Worm (Caenorhabditis elegans) whole organism, L1 larva: ENCODE data around the gene K10B3.5.

ENCODE experiments used
- C04F5.9 ChIP-seq: sonication (generic microtip); optimal IDR thresholded peaks from 2 replicates; lab custom pipeline; 2016; ENCODE audit warnings: missing genetic modification characterization, missing compliant biosample characterization
- F16B12.6 ChIP-seq: fragments of 150-350 bp; optimal IDR thresholded peaks from 2 replicates; lab custom pipeline; 2014; ENCODE audit warnings: missing biosample characterization, missing genetic modification characterization
- Y116A8C.19 ChIP-seq: sonication (generic microtip); optimal IDR thresholded peaks from 2 replicates; lab custom pipeline; 2016; ENCODE audit warnings: missing compliant biosample characterization, missing genetic modification characterization, borderline replicate concordance
- alr-1 ChIP-seq: fragments of 200-800 bp; sonication (Bioruptor generic); optimal IDR thresholded peaks from 2 replicates; lab custom pipeline; 2018; ENCODE audit warnings: borderline replicate concordance, mild to moderate bottlenecking, missing genetic modification characterization, missing compliant biosample characterization
- ama-1 ChIP-seq: fragments of 150-350 bp; optimal IDR thresholded peaks from 2 replicates; lab custom pipeline; 2014
- ceh-63 ChIP-seq: fragments of 200-800 bp; sonication (Bioruptor generic); optimal IDR thresholded peaks from 2 replicates; lab custom pipeline; 2018; ENCODE audit warnings: mild to moderate bottlenecking, missing genetic modification characterization, missing compliant biosample characterization
- ceh-8 ChIP-seq: fragments of 200-800 bp; sonication (Bioruptor generic); optimal IDR thresholded peaks from 2 replicates; lab custom pipeline; 2018; ENCODE audit warnings: mild to moderate bottlenecking, missing genetic modification characterization, moderate library complexity, missing compliant biosample characterization
- ceh-82 ChIP-seq, 3 experiments: fragments of 150-350 bp in 1 of 3; sonication (generic microtip) in 2 of 3; optimal IDR thresholded peaks; 2 replicates each; lab custom pipeline; 2014 to 2017; ENCODE audit warnings: missing biosample characterization in 3 of 3, missing genetic modification characterization in 3 of 3
- ceh-88 ChIP-seq: fragments of 200-800 bp; sonication (Bioruptor generic); IDR thresholded peaks from 2 replicates; pipeline ENCODE4 v1.3.6; 2022; ENCODE audit warnings: missing genetic modification characterization, missing compliant biosample characterization
- ceh-90 ChIP-seq: sonication (generic microtip); optimal IDR thresholded peaks from 2 replicates; lab custom pipeline; 2016; ENCODE audit warnings: missing genetic modification characterization, missing compliant biosample characterization
- dpl-1 ChIP-seq, 3 experiments: fragments of 150-350 bp in 2 of 3; sonication (generic microtip) in 1 of 3; optimal IDR thresholded peaks; 2 replicates each; lab custom pipeline; 2014 to 2017; ENCODE audit warnings: missing biosample characterization in 3 of 3, missing genetic modification characterization in 3 of 3, missing genetic modification reagents in 3 of 3
- dsc-1 ChIP-seq: sonication (generic microtip); optimal IDR thresholded peaks from 2 replicates; lab custom pipeline; 2016; ENCODE audit warnings: mild to moderate bottlenecking, missing genetic modification characterization, missing compliant biosample characterization
- efl-3 ChIP-seq: fragments of 200-800 bp; sonication (Bioruptor generic); optimal IDR thresholded peaks from 2 replicates; lab custom pipeline; 2018; ENCODE audit warnings: mild to moderate bottlenecking, missing genetic modification characterization, missing compliant biosample characterization
- egl-13 ChIP-seq: sonication (generic microtip); optimal IDR thresholded peaks from 2 replicates; lab custom pipeline; 2016; ENCODE audit warnings: missing genotype, missing genetic modification reagents, missing genetic modification characterization, missing compliant biosample characterization
- elt-3 ChIP-seq, 6 experiments: fragments of 150-350 bp in 1 of 6; sonication (generic microtip); optimal IDR thresholded peaks; 2 replicates each; lab custom pipeline; 2017 to 2018; ENCODE audit warnings: missing biosample characterization in 6 of 6, missing genetic modification characterization in 6 of 6, inconsistent platforms in 1 of 6
- fos-1 ChIP-seq: fragments of 150-350 bp; optimal IDR thresholded peaks from 2 replicates; lab custom pipeline; 2014; ENCODE audit warnings: missing biosample characterization, missing genetic modification characterization
- grh-1 ChIP-seq: fragments of 200-800 bp; sonication (Bioruptor generic); IDR thresholded peaks from 2 replicates; pipeline ENCODE4 v1.3.6; 2022; ENCODE audit warnings: missing genetic modification reagents, missing genetic modification characterization, missing compliant biosample characterization
- hlh-17 ChIP-seq: fragments of 200-800 bp; sonication (Bioruptor generic); optimal IDR thresholded peaks from 2 replicates; lab custom pipeline; 2018; ENCODE audit warnings: missing genetic modification characterization, mild to moderate bottlenecking, missing compliant biosample characterization, moderate library complexity, borderline replicate concordance
- hlh-4 ChIP-seq: sonication (generic microtip); optimal IDR thresholded peaks from 2 replicates; lab custom pipeline; 2016; ENCODE audit warnings: mild to moderate bottlenecking, missing genetic modification characterization, missing compliant biosample characterization
- irx-1 ChIP-seq: sonication (generic microtip); optimal IDR thresholded peaks from 2 replicates; lab custom pipeline; 2016; ENCODE audit warnings: missing genetic modification characterization, missing compliant biosample characterization
- isw-1 ChIP-seq: fragments of 200-800 bp; sonication (Bioruptor generic); IDR thresholded peaks from 2 replicates; pipeline ENCODE4 v1.3.6; 2022; ENCODE audit warnings: missing genetic modification characterization, missing compliant biosample characterization
- jun-1 ChIP-seq: fragments of 150-350 bp; optimal IDR thresholded peaks from 2 replicates; lab custom pipeline; 2014; ENCODE audit warnings: missing biosample characterization, missing genetic modification reagents, missing genetic modification characterization
- lin-15B ChIP-seq: fragments of 150-350 bp; sonication (generic microtip); optimal IDR thresholded peaks from 3 replicates; lab custom pipeline; 2014; ENCODE audit warnings: missing biosample characterization, missing genetic modification characterization
- lin-39 ChIP-seq: fragments of 150-350 bp; optimal IDR thresholded peaks from 2 replicates; lab custom pipeline; 2014; ENCODE audit warnings: missing biosample characterization, missing genetic modification reagents, missing genetic modification characterization
- lir-3 ChIP-seq: sonication (generic microtip); optimal IDR thresholded peaks from 2 replicates; lab custom pipeline; 2016; ENCODE audit warnings: mild to moderate bottlenecking, missing genetic modification characterization, moderate library complexity, missing compliant biosample characterization; ENCODE audit not compliant: poor library complexity
- lsy-2 ChIP-seq, 2 experiments: fragments of 150-350 bp; optimal IDR thresholded peaks; 2 replicates each; lab custom pipeline; 2014; ENCODE audit warnings: missing biosample characterization in 2 of 2, missing genetic modification characterization in 2 of 2
- mep-1 ChIP-seq: fragments of 150-350 bp; optimal IDR thresholded peaks from 2 replicates; lab custom pipeline; 2014; ENCODE audit warnings: missing biosample characterization, missing genetic modification characterization
- nhr-19 ChIP-seq: fragments of 200-800 bp; sonication (Bioruptor generic); conservative IDR thresholded peaks from 2 replicates; pipeline ENCODE4 v1.3.6; 2022; ENCODE audit warnings: missing genetic modification characterization, missing compliant biosample characterization
- nhr-20 ChIP-seq: sonication (generic microtip); optimal IDR thresholded peaks from 2 replicates; lab custom pipeline; 2016; ENCODE audit warnings: mild to moderate bottlenecking, missing genetic modification characterization, missing compliant biosample characterization
- nhr-237 ChIP-seq: fragments of 150-350 bp; optimal IDR thresholded peaks from 2 replicates; lab custom pipeline; 2014; ENCODE audit warnings: missing biosample characterization, missing genetic modification characterization
- nhr-28 ChIP-seq: fragments of 150-350 bp; optimal IDR thresholded peaks from 2 replicates; lab custom pipeline; 2014; ENCODE audit warnings: missing biosample characterization, missing genetic modification characterization
- nhr-47 ChIP-seq: sonication (generic microtip); optimal IDR thresholded peaks from 2 replicates; lab custom pipeline; 2016; ENCODE audit warnings: mild to moderate bottlenecking, missing genetic modification characterization, moderate library complexity, missing compliant biosample characterization
- nhr-71 ChIP-seq: sonication (generic microtip); optimal IDR thresholded peaks from 2 replicates; lab custom pipeline; 2016; ENCODE audit warnings: mild to moderate bottlenecking, missing genetic modification characterization, moderate library complexity, missing compliant biosample characterization
- nhr-84 ChIP-seq: sonication (generic microtip); optimal IDR thresholded peaks from 2 replicates; lab custom pipeline; 2017; ENCODE audit warnings: missing biosample characterization, missing genetic modification characterization
- nhr-85 ChIP-seq: sonication (generic microtip); peaks from one replicate; lab custom pipeline; 2016; ENCODE audit warnings: missing genetic modification characterization, inconsistent platforms, missing compliant biosample characterization
- pax-3 ChIP-seq: fragments of 200-800 bp; sonication (Bioruptor generic); optimal IDR thresholded peaks from 2 replicates; lab custom pipeline; 2018; ENCODE audit warnings: mild to moderate bottlenecking, missing genetic modification characterization, moderate library complexity, missing compliant biosample characterization
- rnt-1 ChIP-seq: sonication (generic microtip); optimal IDR thresholded peaks from 2 replicates; lab custom pipeline; 2016; ENCODE audit warnings: mild to moderate bottlenecking, missing genetic modification characterization, moderate library complexity, missing compliant biosample characterization
- snpc-4 ChIP-seq: fragments of 150-350 bp; optimal IDR thresholded peaks from 2 replicates; lab custom pipeline; 2014; ENCODE audit warnings: missing biosample characterization, missing genetic modification characterization
- snu-23 ChIP-seq: sonication (generic microtip); optimal IDR thresholded peaks from 2 replicates; lab custom pipeline; 2016; ENCODE audit warnings: missing genetic modification characterization, missing compliant biosample characterization
- sptf-1 ChIP-seq: fragments of 150-350 bp; optimal IDR thresholded peaks from 2 replicates; lab custom pipeline; 2014; ENCODE audit warnings: missing biosample characterization, missing genetic modification characterization
- swsn-7 ChIP-seq: sonication (generic microtip); optimal IDR thresholded peaks from 2 replicates; lab custom pipeline; 2016; ENCODE audit warnings: missing genetic modification characterization, missing compliant biosample characterization
- tbx-2 ChIP-seq: sonication (generic microtip); optimal IDR thresholded peaks from 2 replicates; lab custom pipeline; 2016; ENCODE audit warnings: missing genetic modification characterization, missing compliant biosample characterization
- tlp-1 ChIP-seq: fragments of 150-350 bp; optimal IDR thresholded peaks from 2 replicates; lab custom pipeline; 2014; ENCODE audit warnings: missing biosample characterization, missing genetic modification characterization
- unc-130 ChIP-seq: fragments of 150-350 bp; optimal IDR thresholded peaks from 2 replicates; lab custom pipeline; 2017; ENCODE audit warnings: missing biosample characterization, missing genetic modification characterization, inconsistent platforms
- unc-30 ChIP-seq: sonication (generic microtip); optimal IDR thresholded peaks from 2 replicates; lab custom pipeline; 2017; ENCODE audit warnings: missing biosample characterization, missing genetic modification characterization
- unc-62 ChIP-seq: fragments of 150-350 bp; optimal IDR thresholded peaks from 2 replicates; lab custom pipeline; 2014; ENCODE audit warnings: missing biosample characterization, missing genetic modification reagents, missing genetic modification characterization
- unc-86 ChIP-seq: sonication (generic microtip); optimal IDR thresholded peaks from 2 replicates; lab custom pipeline; 2016; ENCODE audit warnings: missing genetic modification characterization, missing compliant biosample characterization
- unc-98 ChIP-seq: fragments of 200-800 bp; sonication (Bioruptor generic); IDR thresholded peaks from 2 replicates; pipeline ENCODE4 v1.3.6; 2022; ENCODE audit warnings: missing genetic modification characterization, missing compliant biosample characterization
- vab-15 ChIP-seq: sonication (generic microtip); optimal IDR thresholded peaks from 2 replicates; lab custom pipeline; 2017; ENCODE audit warnings: missing genotype, mild to moderate bottlenecking, missing genetic modification characterization, missing compliant biosample characterization
- xbp-1 ChIP-seq: sonication (generic microtip); optimal IDR thresholded peaks from 2 replicates; lab custom pipeline; 2016; ENCODE audit warnings: missing genetic modification characterization, missing compliant biosample characterization
- zag-1 ChIP-seq: fragments of 150-350 bp; optimal IDR thresholded peaks from 2 replicates; lab custom pipeline; 2014; ENCODE audit warnings: missing biosample characterization, missing genetic modification characterization
- ztf-11 ChIP-seq, 2 experiments: sonication (generic microtip); optimal IDR thresholded peaks; 2 replicates each; lab custom pipeline; 2016 to 2017; ENCODE audit warnings: missing genetic modification characterization in 2 of 2, missing biosample characterization in 1 of 2, missing compliant biosample characterization in 1 of 2
- ztf-4 ChIP-seq: fragments of 150-350 bp; optimal IDR thresholded peaks from 2 replicates; lab custom pipeline; 2014; ENCODE audit warnings: missing biosample characterization, missing genetic modification characterization

Gene K10B3.5

ce11 chrX:3089894-3090414 lies 16.3 kb downstream of the K10B3.5 start (continued):
- TF ChIP-seq vab-15 (tag; lab: Kevin White, UChicago) (no peak), nhr-47 (tag; lab: Kevin White, UChicago) (peak; percentile 48), ceh-8 (GFP tag; lab: Kevin White, UChicago) (no peak), ztf-4 (tag; lab: Kevin White, UChicago) (peak; percentile 31), tbx-2 (tag; lab: Kevin White, UChicago) (peak; percentile 54), grh-1 (GFP tag; lab: Robert Waterston, UW) (no peak), swsn-7 (tag; lab: Kevin White, UChicago) (peak; percentile 40), fos-1 (tag; lab: Kevin White, UChicago) (no peak), lsy-2 (tag; optimal IDR thresholded peaks at IDR 0.05; lab: Kevin White, UChicago) (peak in 1 of 2 experiments; percentile 34), unc-62 (no peak), isw-1 (GFP tag; lab: Robert Waterston, UW) (no peak), zag-1 (no peak), unc-86 (tag; lab: Kevin White, UChicago) (no peak), ceh-90 (tag; lab: Kevin White, UChicago) (no peak), mep-1 (peak; percentile 49), dsc-1 (tag; lab: Kevin White, UChicago) (peak; percentile 35), egl-13 (tag; lab: Kevin White, UChicago) (no peak), ama-1 (lab: Kevin White, UChicago) (no peak), unc-130 (peak; percentile 38), unc-98 (GFP tag; lab: Robert Waterston, UW) (no peak), rnt-1 (peak; percentile 59), nhr-237 (tag; lab: Kevin White, UChicago) (no peak), snu-23 (peak; percentile 66), nhr-85 (tag; lab: Kevin White, UChicago) (peak; percentile 74), lir-3 (peak; percentile 22), nhr-84 (no peak), tlp-1 (tag; lab: Kevin White, UChicago) (no peak), alr-1 (no peak), unc-30 (tag; lab: Kevin White, UChicago) (no peak), ceh-63 (GFP tag; lab: Kevin White, UChicago) (peak; percentile 36), irx-1 (tag; lab: Kevin White, UChicago) (no peak), ztf-11 (tag; optimal IDR thresholded peaks at IDR 0.05; lab: Kevin White, UChicago) (no peak), hlh-17 (GFP tag; lab: Kevin White, UChicago) (no peak), nhr-20 (tag; lab: Kevin White, UChicago) (peak; percentile 62), elt-3 (tag; optimal IDR thresholded peaks at IDR 0.05; lab: Kevin White, UChicago) (peak in 5 of 6 experiments; percentile 25 to 72 (median 42)), pax-3 (tag; lab: Kevin White, UChicago) (no peak), xbp-1 (tag; lab: Kevin White, UChicago) (no peak), nhr-71 (tag; lab: Kevin White, UChicago) (peak; percentile 61), ceh-88 (GFP tag; lab: Robert Waterston, UW) (peak; percentile 31; the same call in 1 of the 2 replicates), nhr-28 (tag; lab: Kevin White, UChicago) (no peak), Y116A8C.19 (tag; lab: Kevin White, UChicago) (no peak), sptf-1 (no peak), jun-1 (tag; lab: Kevin White, UChicago) (no peak), ceh-82 (tag; optimal IDR thresholded peaks at IDR 0.05; lab: Kevin White, UChicago) (peak in 1 of 3 experiments; percentile 65), nhr-19 (peak; percentile 51; the same call in 1 of the 2 replicates), C04F5.9 (tag; lab: Kevin White, UChicago) (no peak), lin-15B (tag; lab: Kevin White, UChicago) (no peak), hlh-4 (no peak), snpc-4 (tag; lab: Kevin White, UChicago) (no peak), efl-3 (GFP tag; lab: Kevin White, UChicago) (no peak), lin-39 (tag; lab: Kevin White, UChicago) (no peak), dpl-1 (GFP tag; optimal IDR thresholded peaks at IDR 0.05; lab: Kevin White, UChicago) (no peak), F16B12.6 (tag; lab: Kevin White, UChicago) (no peak)
